Fruit fly (Drosophila melanogaster) whole organism, embryonic: ENCODE results near the gene CG4972.

Source experiments
- Antp ChIP-seq: fragments of 200-800 bp; sonication (Bioruptor generic); optimal IDR thresholded peaks from 3 replicates; lab custom pipeline; 2016; ENCODE audit warnings: missing biosample characterization, missing genetic modification characterization
- Asciz ChIP-seq: fragments of 200-800 bp; sonication (Bioruptor generic); optimal IDR thresholded peaks from 2 replicates; lab custom pipeline; 2017; ENCODE audit warnings: missing biosample characterization, mild to moderate bottlenecking, missing genetic modification characterization, missing genetic modification reagents
- CG10543 ChIP-seq: fragments of 200-800 bp; sonication (Bioruptor generic); optimal IDR thresholded peaks from 3 replicates; lab custom pipeline; 2017; ENCODE audit warnings: missing biosample characterization, mild to moderate bottlenecking, missing genetic modification characterization, moderate library complexity
- CG11504 ChIP-seq: fragments of 200-800 bp; sonication (Bioruptor generic); optimal IDR thresholded peaks from 3 replicates; lab custom pipeline; 2019; ENCODE audit warnings: missing biosample characterization, mild to moderate bottlenecking, missing genetic modification characterization, moderate library complexity
- CG11695 ChIP-seq: fragments of 200-800 bp; sonication (Bioruptor generic); IDR thresholded peaks from 3 replicates; pipeline ENCODE4 v1.3.6; 2022; ENCODE audit warnings: missing biosample characterization, missing genetic modification characterization
- CG14860 ChIP-seq: fragments of 200-800 bp; sonication (Bioruptor generic); IDR thresholded peaks from 3 replicates; pipeline ENCODE4 v1.3.6; 2022; ENCODE audit warnings: missing biosample characterization, missing genetic modification characterization; ENCODE audit not compliant: partially characterized antibody
- CG15073 ChIP-seq: fragments of 200-800 bp; sonication (Bioruptor generic); optimal IDR thresholded peaks from 2 replicates; lab custom pipeline; 2016; ENCODE audit warnings: missing biosample characterization, missing genetic modification characterization
- CG16813 ChIP-seq: fragments of 200-800 bp; sonication (Bioruptor generic); IDR thresholded peaks from 3 replicates; pipeline ENCODE4 v1.3.6; 2022; ENCODE audit warnings: missing biosample characterization, missing genetic modification characterization; ENCODE audit not compliant: partially characterized antibody
- CG18619 ChIP-seq: fragments of 200-800 bp; sonication (Bioruptor generic); optimal IDR thresholded peaks from 3 replicates; lab custom pipeline; 2017; ENCODE audit warnings: missing biosample characterization, mild to moderate bottlenecking, missing genetic modification characterization
- CG2120 ChIP-seq: fragments of 200-800 bp; sonication (Bioruptor generic); optimal IDR thresholded peaks from 3 replicates; lab custom pipeline; 2016; ENCODE audit warnings: missing biosample characterization, missing genetic modification characterization
- CG3281 ChIP-seq: fragments of 200-800 bp; sonication (Bioruptor generic); optimal IDR thresholded peaks from 3 replicates; lab custom pipeline; 2017; ENCODE audit warnings: missing biosample characterization, mild to moderate bottlenecking, missing genetic modification characterization
- CG33213 ChIP-seq: fragments of 200-800 bp; sonication (Bioruptor generic); optimal IDR thresholded peaks from 3 replicates; lab custom pipeline; 2016; ENCODE audit warnings: missing biosample characterization, missing genetic modification characterization
- CG34224 ChIP-seq: fragments of 200-800 bp; sonication (Bioruptor generic); IDR thresholded peaks from 3 replicates; pipeline ENCODE4 v1.3.6; 2022; ENCODE audit warnings: missing biosample characterization, missing genetic modification characterization; ENCODE audit not compliant: partially characterized antibody
- CG3847 ChIP-seq: fragments of 200-800 bp; sonication (Bioruptor generic); IDR thresholded peaks from 2 replicates; pipeline ENCODE4 v1.3.6; 2022; ENCODE audit warnings: missing biosample characterization, missing genetic modification characterization
- CG43689 ChIP-seq: fragments of 200-800 bp; sonication (Bioruptor generic); IDR thresholded peaks from 2 replicates; pipeline ENCODE4 v1.3.6; 2022; ENCODE audit warnings: missing biosample characterization, missing genetic modification characterization
- CG8944 ChIP-seq: fragments of 200-800 bp; sonication (Bioruptor generic); optimal IDR thresholded peaks from 3 replicates; lab custom pipeline; 2016; ENCODE audit warnings: missing biosample characterization, missing genetic modification characterization
- CG9215 ChIP-seq: fragments of 200-800 bp; sonication (Bioruptor generic); IDR thresholded peaks from 2 replicates; pipeline ENCODE4 v1.3.6; 2022; ENCODE audit warnings: missing biosample characterization, missing genetic modification characterization
- CrebB ChIP-seq: fragments of 200-800 bp; sonication (Bioruptor generic); optimal IDR thresholded peaks from 3 replicates; lab custom pipeline; 2018; ENCODE audit warnings: missing biosample characterization, mild to moderate bottlenecking, missing genetic modification characterization
- Dip2 ChIP-seq: fragments of 200-800 bp; sonication (Bioruptor generic); IDR thresholded peaks from 2 replicates; pipeline ENCODE4 v1.3.6; 2022; ENCODE audit warnings: missing biosample characterization, missing genetic modification characterization
- Dll ChIP-seq: fragments of 200-800 bp; sonication (Bioruptor generic); IDR thresholded peaks from 4 replicates; pipeline ENCODE4 v1.3.6; 2022; ENCODE audit warnings: missing biosample characterization, missing genetic modification characterization; ENCODE audit not compliant: partially characterized antibody
- Ets97D ChIP-seq: fragments of 200-800 bp; sonication (Bioruptor generic); optimal IDR thresholded peaks from 3 replicates; lab custom pipeline; 2016; ENCODE audit warnings: missing biosample characterization, missing genetic modification characterization
- H15 ChIP-seq: fragments of 200-800 bp; sonication (Bioruptor generic); IDR thresholded peaks from 3 replicates; pipeline ENCODE4 v1.3.6; 2022; ENCODE audit warnings: missing biosample characterization, missing genetic modification characterization
- Hand ChIP-seq: fragments of 200-800 bp; sonication (Bioruptor generic); optimal IDR thresholded peaks from 2 replicates; lab custom pipeline; 2017; ENCODE audit warnings: mild to moderate bottlenecking, missing biosample characterization, missing genetic modification reagents, missing genetic modification characterization
- Mes4 ChIP-seq: fragments of 200-800 bp; sonication (Bioruptor generic); optimal IDR thresholded peaks from 2 replicates; lab custom pipeline; 2016; ENCODE audit warnings: missing biosample characterization, missing genetic modification characterization
- NC2β ChIP-seq: fragments of 200-800 bp; sonication (Bioruptor generic); optimal IDR thresholded peaks from 2 replicates; lab custom pipeline; 2016; ENCODE audit warnings: missing biosample characterization, missing genetic modification characterization
- Rx ChIP-seq: fragments of 200-800 bp; sonication (Bioruptor generic); IDR thresholded peaks from 2 replicates; pipeline ENCODE4 v1.3.6; 2022; ENCODE audit warnings: missing biosample characterization, missing genetic modification characterization
- Scr ChIP-seq: fragments of 200-800 bp; sonication (Bioruptor generic); IDR thresholded peaks from 2 replicates; pipeline ENCODE4 v1.3.6; 2022; ENCODE audit warnings: missing biosample characterization, missing genetic modification characterization; ENCODE audit not compliant: partially characterized antibody
- Xbp1 ChIP-seq: fragments of 200-800 bp; sonication (Bioruptor generic); optimal IDR thresholded peaks from 3 replicates; lab custom pipeline; 2016; ENCODE audit warnings: missing biosample characterization, mild to moderate bottlenecking, missing genetic modification characterization
- cas ChIP-seq: fragments of 200-800 bp; sonication (Bioruptor generic); IDR thresholded peaks from 2 replicates; pipeline ENCODE4 v1.3.6; 2022; ENCODE audit warnings: missing biosample characterization, missing genetic modification characterization
- cato ChIP-seq: fragments of 200-800 bp; sonication (Bioruptor generic); optimal IDR thresholded peaks from 2 replicates; lab custom pipeline; 2016; ENCODE audit warnings: missing biosample characterization, missing genetic modification characterization, borderline replicate concordance
- cg ChIP-seq: fragments of 200-800 bp; sonication (Bioruptor generic); optimal IDR thresholded peaks from 3 replicates; lab custom pipeline; 2019; ENCODE audit warnings: missing biosample characterization, mild to moderate bottlenecking, missing genetic modification characterization, moderate library complexity
- chinmo ChIP-seq: fragments of 200-800 bp; sonication (Bioruptor generic); IDR thresholded peaks from 4 replicates; pipeline ENCODE4 v1.3.6; 2022; ENCODE audit warnings: missing biosample characterization, missing genetic modification characterization; ENCODE audit not compliant: partially characterized antibody
- chn ChIP-seq: fragments of 200-800 bp; sonication (Bioruptor generic); optimal IDR thresholded peaks from 2 replicates; lab custom pipeline; 2016; ENCODE audit warnings: missing biosample characterization, missing genetic modification characterization
- croc ChIP-seq: fragments of 200-800 bp; sonication (Bioruptor generic); conservative IDR thresholded peaks from 3 replicates; pipeline ENCODE4 v1.3.6; 2022; ENCODE audit warnings: missing biosample characterization, missing genetic modification characterization
- cwo ChIP-seq: fragments of 200-800 bp; sonication (Bioruptor generic); optimal IDR thresholded peaks from 3 replicates; lab custom pipeline; 2017; ENCODE audit warnings: missing biosample characterization, missing genetic modification characterization, mild to moderate bottlenecking, moderate library complexity, missing genetic modification reagents
- ftz-f1 ChIP-seq: fragments of 200-800 bp; sonication (Bioruptor generic); optimal IDR thresholded peaks from 2 replicates; lab custom pipeline; 2016; ENCODE audit warnings: missing biosample characterization, missing genetic modification characterization
- gcm ChIP-seq: fragments of 200-800 bp; sonication (Bioruptor generic); optimal IDR thresholded peaks from 2 replicates; lab custom pipeline; 2019; ENCODE audit warnings: missing biosample characterization, mild to moderate bottlenecking, missing genetic modification characterization, moderate library complexity
- grau ChIP-seq: fragments of 200-800 bp; optimal IDR thresholded peaks from 3 replicates; lab custom pipeline; 2019; ENCODE audit warnings: missing biosample characterization, mild to moderate bottlenecking, missing genetic modification characterization, moderate library complexity
- kay ChIP-seq: fragments of 200-800 bp; sonication (Bioruptor generic); optimal IDR thresholded peaks from 2 replicates; lab custom pipeline; 2016; ENCODE audit warnings: missing biosample characterization, missing genetic modification characterization
- lab ChIP-seq: fragments of 200-800 bp; sonication (Bioruptor generic); optimal IDR thresholded peaks from 3 replicates; lab custom pipeline; 2017; ENCODE audit warnings: missing biosample characterization, missing genetic modification characterization, mild to moderate bottlenecking, moderate library complexity, missing genetic modification reagents
- pho ChIP-seq: fragments of 200-800 bp; sonication (Bioruptor generic); optimal IDR thresholded peaks from 2 replicates; lab custom pipeline; 2016; ENCODE audit warnings: missing biosample characterization, missing genetic modification characterization
- pnt ChIP-seq: fragments of 200-800 bp; sonication (Bioruptor generic); optimal IDR thresholded peaks from 3 replicates; lab custom pipeline; 2016; ENCODE audit warnings: missing biosample characterization, missing genetic modification characterization
- scrt ChIP-seq: fragments of 200-800 bp; sonication (Bioruptor generic); optimal IDR thresholded peaks from 2 replicates; lab custom pipeline; 2018; ENCODE audit warnings: missing biosample characterization, mild to moderate bottlenecking, missing genetic modification characterization, moderate library complexity
- sd ChIP-seq: fragments of 200-800 bp; sonication (Bioruptor generic); optimal IDR thresholded peaks from 3 replicates; lab custom pipeline; 2018; ENCODE audit warnings: missing biosample characterization, mild to moderate bottlenecking, missing genetic modification characterization, moderate library complexity
- sim ChIP-seq: fragments of 200-800 bp; sonication (Bioruptor generic); IDR thresholded peaks from 2 replicates; pipeline ENCODE4 v1.3.6; 2022; ENCODE audit warnings: missing biosample characterization, missing genetic modification characterization
- slou ChIP-seq: fragments of 200-800 bp; sonication (Bioruptor generic); optimal IDR thresholded peaks from 3 replicates; lab custom pipeline; 2016; ENCODE audit warnings: missing biosample characterization, missing genetic modification characterization
- wdn ChIP-seq: fragments of 200-800 bp; sonication (Bioruptor generic); IDR thresholded peaks from 2 replicates; pipeline ENCODE4 v1.3.6; 2022; ENCODE audit warnings: missing biosample characterization, missing genetic modification characterization
- zen ChIP-seq: fragments of 200-800 bp; sonication (Bioruptor generic); optimal IDR thresholded peaks from 3 replicates; lab custom pipeline; 2018; ENCODE audit warnings: missing biosample characterization, mild to moderate bottlenecking, missing genetic modification characterization, moderate library complexity

Gene CG4972

dm6 chr2L:10306518-10307260 lies 7.9 kb upstream of the CG4972 start, which contains the start of the genes CG5390 and CG4968 (continued):
- TF ChIP-seq Antp (GFP tag; lab: Kevin White, UChicago) (peak; percentile 6), CG33213 (peak; percentile 22), Hand (peak; percentile 54), pnt (GFP tag; lab: Kevin White, UChicago) (no peak), cg (GFP tag; lab: Kevin White, UChicago) (peak; percentile 88), CG18619 (GFP tag; lab: Kevin White, UChicago) (peak; percentile 38), CG3847 (GFP tag; lab: Robert Waterston, UW) (peak; percentile 64), Asciz (GFP tag; lab: Kevin White, UChicago) (peak; percentile 52), Dll (GFP tag; lab: Robert Waterston, UW) (peak; percentile 44; the same call in 1 of the 4 replicates), CG3281 (peak; percentile 77), H15 (GFP tag; lab: Robert Waterston, UW) (peak; percentile 45; the same call in 1 of the 3 replicates), grau (tag; lab: Kevin White, UChicago) (peak; percentile 78), Rx (GFP tag; lab: Robert Waterston, UW) (no peak), pho (GFP tag; lab: Kevin White, UChicago) (peak; percentile 41), CG15073 (GFP tag; lab: Kevin White, UChicago) (no peak), croc (GFP tag; lab: Robert Waterston, UW) (no peak), CG8944 (no peak), cato (GFP tag; lab: Kevin White, UChicago) (peak; percentile 19), chn (GFP tag; lab: Kevin White, UChicago) (peak; percentile 1), CG43689 (GFP tag; lab: Robert Waterston, UW) (0 out of 2 replicates have a peak, but pooled peaks have one; percentile 44), NC2β (GFP tag; lab: Kevin White, UChicago) (no peak), CG10543 (GFP tag; lab: Kevin White, UChicago) (peak; percentile 70), CG11695 (GFP tag; lab: Robert Waterston, UW) (peak; percentile 72; the same call in 2 of the 3 replicates), CG9215 (GFP tag; lab: Robert Waterston, UW) (no peak), zen (tag; lab: Kevin White, UChicago) (peak; percentile 33), slou (GFP tag; lab: Kevin White, UChicago) (peak; percentile 55), Dip2 (GFP tag; lab: Robert Waterston, UW) (no peak), scrt (no peak), Ets97D (GFP tag; lab: Kevin White, UChicago) (peak; percentile 77), sd (tag; lab: Kevin White, UChicago) (peak; percentile 71), Scr (GFP tag; lab: Robert Waterston, UW) (peak; percentile 35; the same call in 1 of the 2 replicates), ftz-f1 (GFP tag; lab: Kevin White, UChicago) (peak; percentile 6), CG34224 (GFP tag; lab: Robert Waterston, UW) (peak; percentile 51; the same call in 2 of the 3 replicates), CrebB (peak; percentile 56), CG11504 (no peak), Xbp1 (GFP tag; lab: Kevin White, UChicago) (peak; percentile 67), cas (peak; percentile 59; the same call in 1 of the 2 replicates), cwo (GFP tag; lab: Kevin White, UChicago) (no peak), sim (GFP tag; lab: Robert Waterston, UW) (no peak), wdn (peak; percentile 38; the same call in 1 of the 2 replicates), lab (GFP tag; lab: Kevin White, UChicago) (no peak), CG16813 (GFP tag; lab: Robert Waterston, UW) (peak; percentile 32; the same call in 1 of the 3 replicates), CG14860 (GFP tag; lab: Robert Waterston, UW) (no peak), Mes4 (GFP tag; lab: Kevin White, UChicago) (no peak), gcm (GFP tag; lab: Kevin White, UChicago) (peak; percentile 64), CG2120 (peak; percentile 75), kay (GFP tag; lab: Kevin White, UChicago) (peak; percentile 33), chinmo (GFP tag; lab: Robert Waterston, UW) (0 out of 4 replicates have a peak, but pooled peaks have one; percentile 65)
